Worm (Caenorhabditis elegans) whole organism, L3 larva: ENCODE results near the gene sax-7.

Source experiments
- R02D3.7 ChIP-seq: fragments of 150-350 bp; optimal IDR thresholded peaks from 2 replicates; lab custom pipeline; 2014; ENCODE audit warnings: missing biosample characterization, missing genetic modification characterization
- aly-2 ChIP-seq: fragments of 150-350 bp; optimal IDR thresholded peaks from 2 replicates; lab custom pipeline; 2014; ENCODE audit warnings: missing biosample characterization, missing genetic modification characterization
- ama-1 ChIP-seq: fragments of 150-350 bp; optimal IDR thresholded peaks from 2 replicates; lab custom pipeline; 2018
- ceh-16 ChIP-seq: sonication (generic microtip); optimal IDR thresholded peaks from 2 replicates; lab custom pipeline; 2017; ENCODE audit warnings: missing biosample characterization, missing genetic modification characterization
- ceh-28 ChIP-seq: fragments of 150-350 bp; optimal IDR thresholded peaks from 2 replicates; lab custom pipeline; 2014; ENCODE audit warnings: missing biosample characterization, missing genetic modification reagents, missing genetic modification characterization
- ceh-82 ChIP-seq: fragments of 150-350 bp; optimal IDR thresholded peaks from 2 replicates; lab custom pipeline; 2014; ENCODE audit warnings: missing biosample characterization, missing genetic modification characterization
- ceh-9 ChIP-seq: sonication (generic microtip); optimal IDR thresholded peaks from 2 replicates; lab custom pipeline; 2018; ENCODE audit warnings: missing biosample characterization, missing genetic modification characterization
- egl-27 ChIP-seq: sonication (generic microtip); optimal IDR thresholded peaks from 4 replicates; lab custom pipeline; 2017; ENCODE audit warnings: missing biosample characterization, missing genetic modification reagents, missing genetic modification characterization
- egl-5 ChIP-seq: fragments of 150-350 bp; optimal IDR thresholded peaks from 2 replicates; lab custom pipeline; 2017; ENCODE audit warnings: missing biosample characterization, missing genetic modification reagents, missing genetic modification characterization, inconsistent platforms
- elt-2 ChIP-seq: sonication (generic microtip); optimal IDR thresholded peaks from 2 replicates; lab custom pipeline; 2016; ENCODE audit warnings: missing genetic modification reagents, mild to moderate bottlenecking, missing genetic modification characterization, missing compliant biosample characterization
- elt-3 ChIP-seq, 3 experiments: fragments of 150-350 bp in 1 of 3; sonication (generic microtip) in 2 of 3; optimal IDR thresholded peaks; 2 replicates in 2 of 3; 4 replicates in 1 of 3; lab custom pipeline; 2014 to 2017; ENCODE audit warnings: missing biosample characterization in 3 of 3, missing genetic modification characterization in 3 of 3
- eor-1 ChIP-seq, 2 experiments: fragments of 150-350 bp; optimal IDR thresholded peaks; 2 replicates each; lab custom pipeline; 2014 to 2018; ENCODE audit warnings: missing biosample characterization in 2 of 2, missing genetic modification characterization in 2 of 2
- fkh-10 ChIP-seq: sonication (generic microtip); optimal IDR thresholded peaks from 2 replicates; lab custom pipeline; 2017; ENCODE audit warnings: missing biosample characterization, missing genetic modification reagents, missing genetic modification characterization
- fkh-2 ChIP-seq: fragments of 150-350 bp; optimal IDR thresholded peaks from 2 replicates; lab custom pipeline; 2014; ENCODE audit warnings: missing biosample characterization, missing genetic modification reagents, missing genetic modification characterization
- hmg-11 ChIP-seq: sonication (generic microtip); optimal IDR thresholded peaks from 2 replicates; lab custom pipeline; 2016; ENCODE audit warnings: missing genetic modification characterization, missing compliant biosample characterization
- jun-1 ChIP-seq: fragments of 150-350 bp; optimal IDR thresholded peaks from 2 replicates; lab custom pipeline; 2014; ENCODE audit warnings: missing biosample characterization, missing genetic modification reagents, missing genetic modification characterization
- mdl-1 ChIP-seq: fragments of 150-350 bp; optimal IDR thresholded peaks from 2 replicates; lab custom pipeline; 2014; ENCODE audit warnings: missing biosample characterization, missing genetic modification characterization
- nfya-1 ChIP-seq: sonication (generic microtip); optimal IDR thresholded peaks from 2 replicates; lab custom pipeline; 2017; ENCODE audit warnings: missing genetic modification characterization, mild to moderate bottlenecking, missing compliant biosample characterization, antibody characterized with exemption, moderate library complexity; ENCODE audit not compliant: insufficient read depth
- nhr-11 ChIP-seq: fragments of 150-350 bp; optimal IDR thresholded peaks from 2 replicates; lab custom pipeline; 2014; ENCODE audit warnings: missing biosample characterization, missing genetic modification characterization
- nhr-12 ChIP-seq: fragments of 150-350 bp; optimal IDR thresholded peaks from 2 replicates; lab custom pipeline; 2014; ENCODE audit warnings: missing biosample characterization, missing genetic modification characterization
- nhr-23 ChIP-seq: fragments of 150-350 bp; optimal IDR thresholded peaks from 2 replicates; lab custom pipeline; 2014; ENCODE audit warnings: missing biosample characterization, missing genetic modification reagents, missing genetic modification characterization
- nhr-237 ChIP-seq: fragments of 150-350 bp; optimal IDR thresholded peaks from 2 replicates; lab custom pipeline; 2014; ENCODE audit warnings: missing biosample characterization, missing genetic modification characterization
- nhr-28 ChIP-seq: fragments of 150-350 bp; optimal IDR thresholded peaks from 2 replicates; lab custom pipeline; 2014; ENCODE audit warnings: missing biosample characterization, missing genetic modification characterization
- nhr-43 ChIP-seq: sonication (generic microtip); optimal IDR thresholded peaks from 2 replicates; lab custom pipeline; 2016; ENCODE audit warnings: mild to moderate bottlenecking, missing genetic modification characterization, missing compliant biosample characterization; ENCODE audit not compliant: poor library complexity, severe bottlenecking
- nhr-67 ChIP-seq: fragments of 150-350 bp; optimal IDR thresholded peaks from 2 replicates; lab custom pipeline; 2014; ENCODE audit warnings: missing biosample characterization, missing genetic modification characterization
- nhr-76 ChIP-seq: fragments of 150-350 bp; sonication (generic microtip); optimal IDR thresholded peaks from 5 replicates; lab custom pipeline; 2014; ENCODE audit warnings: missing biosample characterization, missing genetic modification characterization
- nhr-77 ChIP-seq: fragments of 150-350 bp; optimal IDR thresholded peaks from 2 replicates; lab custom pipeline; 2014; ENCODE audit warnings: missing biosample characterization, missing genetic modification characterization
- pha-4 ChIP-seq: fragments of 150-350 bp; optimal IDR thresholded peaks from 2 replicates; lab custom pipeline; 2014; ENCODE audit warnings: missing biosample characterization, missing genetic modification reagents, missing genetic modification characterization
- sea-2 ChIP-seq: fragments of 150-350 bp; sonication (generic microtip); optimal IDR thresholded peaks from 4 replicates; lab custom pipeline; 2014; ENCODE audit warnings: missing biosample characterization, missing genetic modification reagents, missing genetic modification characterization
- snpc-4 ChIP-seq: fragments of 150-350 bp; optimal IDR thresholded peaks from 2 replicates; lab custom pipeline; 2014; ENCODE audit warnings: missing biosample characterization, missing genetic modification characterization
- tbx-2 ChIP-seq: sonication (generic microtip); optimal IDR thresholded peaks from 2 replicates; lab custom pipeline; 2016; ENCODE audit warnings: mild to moderate bottlenecking, missing genetic modification characterization, missing compliant biosample characterization
- unc-39 ChIP-seq: sonication (generic microtip); optimal IDR thresholded peaks from 4 replicates; lab custom pipeline; 2017; ENCODE audit warnings: missing biosample characterization, missing genetic modification characterization
- unc-62 ChIP-seq: fragments of 150-350 bp; sonication (generic microtip); optimal IDR thresholded peaks from 4 replicates; lab custom pipeline; 2014; ENCODE audit warnings: missing biosample characterization, missing genetic modification reagents, missing genetic modification characterization
- ztf-11 ChIP-seq: fragments of 150-350 bp; optimal IDR thresholded peaks from 2 replicates; lab custom pipeline; 2014; ENCODE audit warnings: missing biosample characterization, missing genetic modification characterization
- ztf-4 ChIP-seq: fragments of 150-350 bp; optimal IDR thresholded peaks from 2 replicates; lab custom pipeline; 2014; ENCODE audit warnings: missing biosample characterization, missing genetic modification characterization

sax-7 gene

ce11 chrIV:8086552-8086951 lies 24.1 kb downstream of the sax-7 start, which contains the start of gene nsy-7:
Gene nsy-7, minus strand, starts transcription at chrIV:8086652.
- TF ChIP-seq fkh-10 (GFP tag; lab: Kevin White, UChicago) (no peak), elt-2 (tag; lab: Kevin White, UChicago) (peak; percentile 15)

DNA sequence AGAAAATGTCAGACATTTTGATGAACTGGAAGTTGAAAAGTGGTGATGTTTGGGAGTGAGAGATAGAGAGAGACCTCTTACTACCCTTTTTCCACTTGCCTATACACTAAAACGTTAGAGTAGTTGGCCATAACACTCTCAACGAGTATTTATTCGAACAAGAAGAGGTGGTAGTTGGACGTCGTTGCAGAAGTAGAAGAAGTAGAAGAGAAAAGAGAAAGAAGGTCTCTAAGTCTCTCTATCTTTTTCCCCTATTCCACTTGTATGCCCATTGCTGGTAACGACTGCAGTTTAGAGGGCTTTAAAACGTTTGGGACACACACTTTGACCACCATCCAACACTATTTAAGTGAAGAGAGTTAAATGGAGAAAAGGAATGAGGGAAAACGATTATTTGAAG lies 29.1 kb downstream of the sax-7 start:
- TF ChIP-seq ceh-28 (tag; lab: Kevin White, UChicago), result no peak
- TF ChIP-seq egl-5 (tag; lab: Kevin White, UChicago), result peak; percentile 59

ce11 chrIV:8096375-8096774 lies 33.9 kb downstream of the sax-7 start:
- TF ChIP-seq egl-27 (tag; lab: Kevin White, UChicago), result no peak
- TF ChIP-seq nhr-76, result no peak
- no peak for TF ChIP-seq nfya-1
- TF ChIP-seq nhr-11, result no peak
- TF ChIP-seq jun-1, result no peak
- no peak for TF ChIP-seq nhr-237 (tag; lab: Kevin White, UChicago)
- no peak for TF ChIP-seq elt-3 (tag; optimal IDR thresholded peaks at IDR 0.05; lab: Kevin White, UChicago)
- TF ChIP-seq egl-5 (tag; lab: Kevin White, UChicago), result no peak
- no peak for TF ChIP-seq snpc-4 (tag; lab: Kevin White, UChicago)
- no peak for TF ChIP-seq elt-2 (tag; lab: Kevin White, UChicago)
- no peak for TF ChIP-seq ceh-82 (tag; lab: Kevin White, UChicago)
- TF ChIP-seq nhr-77, result no peak
- no peak for TF ChIP-seq hmg-11 (tag; lab: Kevin White, UChicago)
- no peak for TF ChIP-seq mdl-1 (tag; lab: Kevin White, UChicago)
- TF ChIP-seq unc-39 (tag; lab: Kevin White, UChicago), result no peak
- TF ChIP-seq tbx-2 (tag; lab: Kevin White, UChicago), result no peak
- no peak for TF ChIP-seq unc-62 (GFP tag; lab: Kevin White, UChicago)
- TF ChIP-seq sea-2 (GFP tag; lab: Kevin White, UChicago), result no peak
- TF ChIP-seq R02D3.7 (tag; lab: Kevin White, UChicago), result no peak

DNA sequence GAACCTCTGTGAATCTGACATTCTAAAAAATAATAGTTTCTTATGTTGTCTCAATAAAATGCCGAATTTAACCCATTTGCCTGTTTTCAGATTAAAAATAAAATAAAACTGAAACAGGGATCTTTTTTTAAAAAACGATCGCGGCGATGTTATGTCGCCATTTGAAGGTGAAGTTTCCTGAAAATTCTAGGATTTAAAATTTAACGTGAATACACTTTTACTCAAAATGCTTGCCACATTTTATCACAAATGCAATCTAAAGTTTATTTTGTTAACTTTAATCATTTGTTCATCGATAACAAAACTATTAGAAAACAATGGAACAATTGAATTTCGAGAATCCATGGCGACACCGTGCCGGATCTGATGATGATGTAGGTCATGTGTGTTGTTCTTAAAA lies 37.1 kb downstream of the sax-7 start, which contains the start of gene Y42H9AR.2:
Gene Y42H9AR.2, plus strand, starts transcription at position 301 of the 400 bp plus-strand sequence.
- no peak for TF ChIP-seq hmg-11 (tag; lab: Kevin White, UChicago)
- TF ChIP-seq nhr-23, result no peak
- TF ChIP-seq mdl-1 (tag; lab: Kevin White, UChicago), result no peak
- TF ChIP-seq tbx-2 (tag; lab: Kevin White, UChicago), result no peak
- TF ChIP-seq nfya-1, result no peak
- no peak for TF ChIP-seq nhr-12
- TF ChIP-seq elt-3 (tag; optimal IDR thresholded peaks at IDR 0.05; lab: Kevin White, UChicago), result no peak
- no peak for TF ChIP-seq nhr-28
- no peak for TF ChIP-seq ceh-9
- TF ChIP-seq pha-4, result no peak
- TF ChIP-seq ceh-16 (tag; lab: Kevin White, UChicago), result no peak
- no peak for TF ChIP-seq ztf-4 (tag; lab: Kevin White, UChicago)

- TF ChIP-seq nhr-76, result no peak
- no peak for TF ChIP-seq jun-1
- no peak for TF ChIP-seq ama-1 (lab: Kevin White, UChicago)
- TF ChIP-seq R02D3.7 (tag; lab: Kevin White, UChicago), result no peak
- TF ChIP-seq elt-3 (tag; optimal IDR thresholded peaks at IDR 0.05; lab: Kevin White, UChicago), result peak in 1 of 3 experiments; percentile 39
- TF ChIP-seq fkh-2 (tag; lab: Kevin White, UChicago), result no peak
- no peak for TF ChIP-seq elt-2 (tag; lab: Kevin White, UChicago)
- no peak for TF ChIP-seq eor-1 (tag; optimal IDR thresholded peaks at IDR 0.05; lab: Kevin White, UChicago)
- TF ChIP-seq ceh-9, result no peak
These were observed 39.8 kb downstream of the sax-7 start, which contains the start of gene Y42H9AR.5 for ce11 chrIV:8102231-8102630. Gene Y42H9AR.5, plus strand, starts transcription at chrIV:8102531.

DNA sequence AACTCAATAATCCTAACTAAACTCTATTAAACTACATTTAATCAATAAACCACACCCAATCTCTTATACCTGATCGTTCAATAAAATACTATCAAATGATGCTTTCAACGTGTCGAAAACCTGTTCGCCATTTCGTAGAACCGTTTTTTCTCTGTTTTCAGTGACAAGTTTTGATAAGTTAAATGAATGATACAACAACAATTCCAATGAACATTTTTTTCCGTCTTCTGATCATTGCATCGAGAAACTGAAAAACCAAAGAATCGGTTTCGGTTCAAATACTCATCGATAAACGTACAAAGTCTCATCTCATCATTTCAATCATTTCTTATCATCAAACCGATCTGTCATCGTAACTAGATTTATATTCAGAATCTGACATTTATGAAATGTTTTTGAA lies 40.7 kb downstream of the sax-7 start:
- TF ChIP-seq aly-2 (no peak), nhr-76 (no peak), elt-3 (tag; optimal IDR thresholded peaks at IDR 0.05; lab: Kevin White, UChicago) (peak in 1 of 3 experiments; percentile 16), nhr-11 (no peak), sea-2 (GFP tag; lab: Kevin White, UChicago) (no peak), egl-5 (tag; lab: Kevin White, UChicago) (no peak), ceh-16 (tag; lab: Kevin White, UChicago) (no peak), nhr-28 (no peak), nhr-23 (peak; percentile 17), ztf-11 (tag; lab: Kevin White, UChicago) (no peak), nhr-67 (tag; lab: Kevin White, UChicago) (no peak), nhr-43 (tag; lab: Kevin White, UChicago) (peak; percentile 66)
